Worm (Caenorhabditis elegans) whole organism, L4 larva: ENCODE results near the gene srh-55.

Experiments used
- F10B5.3 ChIP-seq: sonication (generic microtip); optimal IDR thresholded peaks from 2 replicates; lab custom pipeline; 2016; ENCODE audit warnings: mild to moderate bottlenecking, missing genetic modification characterization, missing compliant biosample characterization
- Y48G9A.11 ChIP-seq: fragments of 200-800 bp; sonication (Bioruptor generic); IDR thresholded peaks from 2 replicates; pipeline ENCODE4 v1.3.6; 2022; ENCODE audit warnings: missing genetic modification reagents, missing genetic modification characterization, missing compliant biosample characterization
- ceh-82 ChIP-seq: sonication (generic microtip); optimal IDR thresholded peaks from 2 replicates; lab custom pipeline; 2017; ENCODE audit warnings: missing biosample characterization, missing genetic modification characterization
- egl-27 ChIP-seq: sonication (generic microtip); optimal IDR thresholded peaks from 3 replicates; lab custom pipeline; 2017; ENCODE audit warnings: missing biosample characterization, missing genetic modification reagents, missing genetic modification characterization
- lin-13 ChIP-seq: fragments of 150-350 bp; optimal IDR thresholded peaks from 2 replicates; lab custom pipeline; 2014; ENCODE audit warnings: missing biosample characterization, missing genetic modification reagents, missing genetic modification characterization
- mep-1 ChIP-seq: fragments of 150-350 bp; sonication (generic microtip); optimal IDR thresholded peaks from 3 replicates; lab custom pipeline; 2014; ENCODE audit warnings: missing biosample characterization, missing genetic modification characterization
- nhr-77 ChIP-seq: fragments of 150-350 bp; optimal IDR thresholded peaks from 2 replicates; lab custom pipeline; 2014; ENCODE audit warnings: missing biosample characterization, missing genetic modification characterization
- pha-4 ChIP-seq, 2 experiments: fragments of 150-350 bp in 1 of 2; fragments of 200-800 bp in 1 of 2; sonication (Bioruptor generic) in 1 of 2; IDR thresholded peaks in 1 of 2; optimal IDR thresholded peaks in 1 of 2; 2 replicates each; pipeline versions ENCODE4 v1.3.6 to Lab custom; 2014 to 2022; ENCODE audit warnings: missing genetic modification characterization in 2 of 2, missing genetic modification reagents in 2 of 2, missing biosample characterization in 1 of 2, missing compliant biosample characterization in 1 of 2
- unc-62 ChIP-seq, 3 experiments: fragments of 150-350 bp in 1 of 3; sonication (generic microtip); optimal IDR thresholded peaks in 2 of 3; peaks in 1 of 3; 1 replicate in 1 of 3; 2 replicates in 2 of 3; lab custom pipeline; 2014 to 2017; ENCODE audit warnings: missing biosample characterization in 3 of 3, missing genetic modification characterization in 3 of 3, missing genetic modification reagents in 3 of 3, missing genotype in 1 of 3
- vab-7 ChIP-seq: fragments of 200-800 bp; sonication (Bioruptor generic); IDR thresholded peaks from 2 replicates; pipeline ENCODE4 v1.3.6; 2022; ENCODE audit warnings: missing genetic modification reagents, missing genetic modification characterization, missing compliant biosample characterization
- ztf-11 ChIP-seq: fragments of 150-350 bp; optimal IDR thresholded peaks from 2 replicates; lab custom pipeline; 2014; ENCODE audit warnings: missing biosample characterization, missing genetic modification characterization
- ztf-7 ChIP-seq: fragments of 150-350 bp; optimal IDR thresholded peaks from 2 replicates; lab custom pipeline; 2014; ENCODE audit warnings: missing biosample characterization, missing genetic modification characterization

DNA sequence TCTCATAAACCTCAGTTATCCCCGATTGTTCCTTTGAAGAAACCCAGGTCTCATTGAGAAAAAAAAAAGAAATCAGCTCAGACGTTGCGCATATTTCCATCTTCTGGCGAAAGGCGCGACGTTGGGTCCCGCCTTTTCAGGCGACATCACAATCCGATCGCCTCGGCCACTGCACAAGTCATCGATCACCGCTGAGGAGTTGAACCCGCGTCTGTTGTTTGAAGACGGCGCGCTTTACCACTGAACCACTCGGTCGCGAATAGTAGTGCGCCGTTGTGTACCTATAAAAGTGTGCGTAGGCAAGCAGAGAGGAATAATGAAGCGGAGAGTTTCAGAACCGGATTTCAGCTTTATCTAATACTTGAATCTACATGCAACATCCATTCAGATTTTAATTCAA is 37.5 kb downstream of the srh-55 start, which contains the start of gene Y75B12B.11:
- TF ChIP-seq egl-27 (tag; lab: Kevin White, UChicago) (no peak), unc-62 (GFP tag; optimal IDR thresholded peaks at IDR 0.05 in 1 of 2; lab: Kevin White, UChicago) (no peak), unc-62 (tag; optimal IDR thresholded peaks at IDR 0.05; lab: Kevin White, UChicago) (no peak), F10B5.3 (peak; percentile 85), mep-1 (tag; lab: Kevin White, UChicago) (peak; percentile 92), lin-13 (GFP tag; lab: Kevin White, UChicago) (peak; percentile 93), pha-4 (GFP tag; IDR thresholded peaks at IDR 0.05; lab: Robert Waterston, UW) (peak; percentile 97), pha-4 (tag; optimal IDR thresholded peaks at IDR 0.05; lab: Kevin White, UChicago) (no peak), ztf-7 (tag; lab: Kevin White, UChicago) (peak; percentile 42), nhr-77 (tag; lab: Kevin White, UChicago) (peak; percentile 58), ceh-82 (tag; lab: Kevin White, UChicago) (no peak), ztf-11 (tag; lab: Kevin White, UChicago) (no peak), vab-7 (GFP tag; lab: Robert Waterston, UW) (peak; percentile 98), Y48G9A.11 (peak; percentile 91)
